Fruit fly (Drosophila melanogaster): ENCODE measurements around the gene dpr16.

dpr16 gene

DNA sequence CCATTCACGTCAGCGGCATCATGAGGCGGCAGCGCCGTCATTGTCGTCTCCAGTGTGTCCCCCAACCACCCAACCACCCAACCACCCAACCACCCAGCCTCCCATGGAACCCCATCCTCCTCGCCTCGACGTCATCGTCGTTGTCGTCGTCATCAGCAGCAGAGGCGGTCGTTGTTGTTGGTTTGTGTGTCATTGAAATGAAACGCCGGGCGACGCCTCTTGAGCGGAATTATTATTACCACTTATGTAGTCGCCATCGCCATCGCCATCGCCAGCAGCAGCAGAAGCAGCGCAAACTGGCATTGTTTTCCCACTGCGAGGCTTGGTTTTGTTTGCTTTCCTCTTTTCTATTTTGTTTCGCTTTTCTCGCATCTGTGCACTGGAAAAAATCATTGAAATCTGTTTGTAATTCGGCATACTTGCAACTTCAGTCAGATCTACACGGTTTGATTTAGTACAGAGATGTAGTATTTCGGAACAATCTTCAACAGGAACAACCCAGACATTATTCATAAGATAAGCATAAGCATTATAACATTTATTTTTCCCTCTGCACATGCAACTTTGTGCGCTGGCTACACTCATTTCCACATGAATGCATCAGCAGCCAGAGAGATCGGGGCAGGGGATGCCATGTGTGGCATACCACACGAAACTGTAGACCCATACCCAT, 37.8 kb upstream of the dpr16 start (continued):
- TF ChIP-seq insv (GFP tag; optimal IDR thresholded peaks at IDR 0.05) (peak; percentile 21 to 56), Lhr (GFP tag; optimal IDR thresholded peaks at IDR 0.05) (peak; percentile 98), dati (GFP tag; IDR thresholded peaks at IDR 0.05) (peak; percentile 93), lmd (GFP tag; IDR thresholded peaks at IDR 0.05) (peak; percentile 93), unc-4 (GFP tag; IDR thresholded peaks at IDR 0.05; ENCODE audit: partially characterized antibody) (no peak), lola (GFP tag; optimal IDR thresholded peaks at IDR 0.05) (peak in 1 of 3 experiments; percentile 99), chn (GFP tag; optimal IDR thresholded peaks at IDR 0.05) (peak; percentile 99), CG4328 (GFP tag; optimal IDR thresholded peaks at IDR 0.05) (peak; percentile 63), CG1233 (GFP tag; optimal IDR thresholded peaks at IDR 0.05) (peak; percentile 96), CG4424 (GFP tag; optimal IDR thresholded peaks at IDR 0.05) (peak; percentile 98), luna (GFP tag; optimal IDR thresholded peaks at IDR 0.05) (no peak), CG10959 (GFP tag; IDR thresholded peaks at IDR 0.05) (peak; percentile 98), br (optimal IDR thresholded peaks at IDR 0.05) (no peak), Rx (GFP tag; IDR thresholded peaks at IDR 0.05) (peak; percentile 96), NC2β (GFP tag; optimal IDR thresholded peaks at IDR 0.05) (peak; percentile 99), HLH3B (GFP tag; IDR thresholded peaks at IDR 0.05) (peak; percentile 95), onecut (GFP tag; IDR thresholded peaks at IDR 0.05) (peak; percentile 94), CG8944 (GFP tag; optimal IDR thresholded peaks at IDR 0.05) (peak; percentile 98), CG32767 (GFP tag; IDR thresholded peaks at IDR 0.05) (peak; percentile 88), fd3F (GFP tag; optimal IDR thresholded peaks at IDR 0.05) (peak; percentile 27), fu2 (GFP tag; optimal IDR thresholded peaks at IDR 0.05) (peak; percentile 86), corto (GFP tag; optimal IDR thresholded peaks at IDR 0.05) (no peak), CG3726 (GFP tag; IDR thresholded peaks at IDR 0.05) (peak; percentile 90; the same call in 2 of the 3 replicates), aop (GFP tag; IDR thresholded peaks at IDR 0.05) (peak; percentile 93), Side (GFP tag; optimal IDR thresholded peaks at IDR 0.05) (peak; percentile 97), CG10274 (GFP tag; optimal IDR thresholded peaks at IDR 0.05) (peak; percentile 77), H2.0 (GFP tag; IDR thresholded peaks at IDR 0.05) (peak; percentile 88), run (tag; optimal IDR thresholded peaks at IDR 0.05) (peak; percentile 93), h (optimal IDR thresholded peaks at IDR 0.05) (no peak), schlank (tag; optimal IDR thresholded peaks at IDR 0.05) (peak; percentile 44), Dbx (GFP tag; IDR thresholded peaks at IDR 0.05) (no peak), mam (GFP tag; optimal IDR thresholded peaks at IDR 0.05) (peak; percentile 84), vvl (GFP tag; IDR thresholded peaks at IDR 0.05) (peak; percentile 98), CG13296 (GFP tag; optimal IDR thresholded peaks at IDR 0.05) (peak; percentile 26), CG1529 (GFP tag; optimal IDR thresholded peaks at IDR 0.05) (peak; percentile 99), ftz-f1 (GFP tag; optimal IDR thresholded peaks at IDR 0.05) (no peak), bsh (GFP tag; optimal IDR thresholded peaks at IDR 0.05) (peak; percentile 99), CG33213 (GFP tag; optimal IDR thresholded peaks at IDR 0.05) (peak; percentile 96), CG8924 (tag; optimal IDR thresholded peaks at IDR 0.05) (peak; percentile 99), Bdp1 (GFP tag; optimal IDR thresholded peaks at IDR 0.05) (peak; percentile 92), CG31365 (tag; optimal IDR thresholded peaks at IDR 0.05) (peak; percentile 88), CG14050 (GFP tag; IDR thresholded peaks at IDR 0.05) (peak; percentile 88), CG8478 (optimal IDR thresholded peaks at IDR 0.05) (no peak), CG31388 (GFP tag; optimal IDR thresholded peaks at IDR 0.05) (peak; percentile 86), Sox100B (GFP tag; optimal IDR thresholded peaks at IDR 0.05) (peak; percentile 96), danr (GFP tag; IDR thresholded peaks at IDR 0.05) (peak; percentile 85), Oli (tag; optimal IDR thresholded peaks at IDR 0.05) (peak; percentile 97), lilli (GFP tag; optimal IDR thresholded peaks at IDR 0.05) (peak; percentile 90), CG32772 (GFP tag; IDR thresholded peaks at IDR 0.05) (peak; percentile 96), knrl (GFP tag; IDR thresholded peaks at IDR 0.05; ENCODE audit: partially characterized antibody) (no peak), zen2 (GFP tag; IDR thresholded peaks at IDR 0.05; ENCODE audit: partially characterized antibody) (no peak)

All from whole organism, embryonic.